Fruit fly (Drosophila melanogaster): Measurements from ENCODE around the gene CG14020.

DNA sequence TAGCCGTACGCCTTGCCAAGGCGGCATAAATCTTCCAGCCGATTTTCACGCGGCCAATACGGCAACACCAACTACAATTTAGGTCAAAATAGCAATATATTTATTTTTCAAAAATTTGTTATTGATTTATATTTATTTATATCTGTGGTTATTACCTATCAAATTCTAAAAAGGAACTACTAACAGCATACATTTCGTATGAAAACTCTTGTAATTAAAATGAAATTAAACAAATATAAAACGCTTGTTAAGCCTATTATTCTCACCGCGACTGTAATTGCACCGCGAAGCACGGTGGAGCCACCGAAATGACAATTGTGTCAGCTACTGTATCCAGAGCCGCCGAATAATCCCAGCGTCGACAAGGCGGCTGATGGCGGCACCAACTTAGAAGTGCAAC lies 18.1 kb upstream of the CG14020 start:
- TF ChIP-seq h (GFP tag; optimal IDR thresholded peaks at IDR 0.05) (no peak), pan (optimal IDR thresholded peaks at IDR 0.05) (no peak), dl (GFP tag; optimal IDR thresholded peaks at IDR 0.05; ENCODE audit: insufficient read depth in 1 of 2, partially characterized antibody in 2 of 2) (no peak), foxo (GFP tag; optimal IDR thresholded peaks at IDR 0.05) (no peak), sv (GFP tag; optimal IDR thresholded peaks at IDR 0.05) (no peak), br (GFP tag; optimal IDR thresholded peaks at IDR 0.05) (no peak)
